Worm (Caenorhabditis elegans): Measurements from ENCODE around the gene erp-44.2.

DNA sequence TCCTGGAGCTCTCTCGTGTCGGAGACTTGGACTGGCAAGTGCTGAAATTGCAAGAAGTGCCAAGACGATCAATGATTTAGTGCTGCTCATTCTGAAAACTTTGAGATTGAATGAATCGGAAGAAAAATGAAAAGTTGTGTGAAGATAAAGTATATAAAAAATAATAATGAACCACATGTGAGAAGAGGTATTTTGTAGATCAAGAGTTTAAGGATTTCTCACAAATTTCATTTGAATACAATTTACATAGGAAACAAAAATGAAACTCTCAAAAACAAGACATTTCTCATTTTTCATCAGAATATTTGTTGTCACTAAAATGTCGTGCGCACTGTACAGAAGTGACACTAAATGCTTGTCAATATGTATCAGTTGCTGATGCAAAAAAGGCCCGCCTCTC is 12.0 kb downstream of the erp-44.2 start, which contains the start of gene T14A8.2:
- no peak for TF ChIP-seq unc-62 (GFP tag; optimal IDR thresholded peaks at IDR 0.05)
- no peak for TF ChIP-seq lin-13 (tag; optimal IDR thresholded peaks at IDR 0.05)
- no peak for TF ChIP-seq nhr-28 (tag; optimal IDR thresholded peaks at IDR 0.05)
- no peak for TF ChIP-seq ztf-11 (tag; optimal IDR thresholded peaks at IDR 0.05)
- no peak for TF ChIP-seq lsy-2 (tag; optimal IDR thresholded peaks at IDR 0.05)
- TF ChIP-seq nhr-76 (tag; optimal IDR thresholded peaks at IDR 0.05), result no peak
- no peak for TF ChIP-seq blmp-1 (tag; optimal IDR thresholded peaks at IDR 0.05)
- TF ChIP-seq pha-4 (tag; optimal IDR thresholded peaks at IDR 0.05), result no peak
- TF ChIP-seq nhr-12 (tag; optimal IDR thresholded peaks at IDR 0.05), result no peak

Measured in whole organism, mixed stage, embryonic.